Fruit fly (Drosophila melanogaster): Measurements from ENCODE around the gene SLIRP1.

SLIRP1 gene

dm6 chrX:21322289-21322981 is 3.3 kb upstream of the SLIRP1 start (continued):
- peak; percentile 71 for TF ChIP-seq CG4328 (GFP tag; optimal IDR thresholded peaks at IDR 0.05)
- peak; percentile 50 for TF ChIP-seq nerfin-1 (tag; optimal IDR thresholded peaks at IDR 0.05)
- TF ChIP-seq CG13775 (GFP tag; optimal IDR thresholded peaks at IDR 0.05) = peak; percentile 56
- TF ChIP-seq nmo (GFP tag; optimal IDR thresholded peaks at IDR 0.05) = no peak
- TF ChIP-seq Sox100B (GFP tag; optimal IDR thresholded peaks at IDR 0.05) = peak; percentile 81
- 0 out of 2 replicates have a peak, but pooled peaks have one; percentile 43 for TF ChIP-seq ranshi (GFP tag; IDR thresholded peaks at IDR 0.05)
- peak; percentile 39 for TF ChIP-seq mirr (GFP tag; optimal IDR thresholded peaks at IDR 0.05)
- TF ChIP-seq Bgb (GFP tag; IDR thresholded peaks at IDR 0.05; ENCODE audit: partially characterized antibody) = no peak
- TF ChIP-seq trh (GFP tag; optimal IDR thresholded peaks at IDR 0.05) = no peak
- peak; percentile 46 for TF ChIP-seq caup (GFP tag; optimal IDR thresholded peaks at IDR 0.05; ENCODE audit: severe bottlenecking)
- TF ChIP-seq CG11696 (GFP tag; IDR thresholded peaks at IDR 0.05) = no peak
- TF ChIP-seq CG32772 (GFP tag; IDR thresholded peaks at IDR 0.05) = no peak
- TF ChIP-seq CHES-1-like (GFP tag; optimal IDR thresholded peaks at IDR 0.05) = no peak
- 0 out of 2 replicates have a peak, but pooled peaks have one; percentile 14 for TF ChIP-seq rib (GFP tag; IDR thresholded peaks at IDR 0.05)
- peak; percentile 44 for TF ChIP-seq Fer2 (tag; optimal IDR thresholded peaks at IDR 0.05)
- peak; percentile 57 for TF ChIP-seq B-H2 (GFP tag; optimal IDR thresholded peaks at IDR 0.05)
- TF ChIP-seq sd (tag; optimal IDR thresholded peaks at IDR 0.05) = no peak
- no peak for TF ChIP-seq CG15269 (tag; optimal IDR thresholded peaks at IDR 0.05)
- TF ChIP-seq CG2678 (tag; optimal IDR thresholded peaks at IDR 0.05) = peak; percentile 82
- no peak for TF ChIP-seq CG7987 (GFP tag; optimal IDR thresholded peaks at IDR 0.05)
- no peak for TF ChIP-seq sc (optimal IDR thresholded peaks at IDR 0.05)
- TF ChIP-seq sc (GFP tag; optimal IDR thresholded peaks at IDR 0.05) = peak; percentile 6
- peak; percentile 15 for TF ChIP-seq CG9727 (GFP tag; optimal IDR thresholded peaks at IDR 0.05)
- TF ChIP-seq Spps (tag; optimal IDR thresholded peaks at IDR 0.05) = no peak
- peak; percentile 56 for TF ChIP-seq CG15011 (GFP tag; optimal IDR thresholded peaks at IDR 0.05)
- peak; percentile 51 for TF ChIP-seq CG13894 (tag; optimal IDR thresholded peaks at IDR 0.05)
- peak; percentile 83 for TF ChIP-seq CG18599 (GFP tag; optimal IDR thresholded peaks at IDR 0.05)
- TF ChIP-seq al (GFP tag; IDR thresholded peaks at IDR 0.05) = peak; percentile 7; the same call in 1 of the 2 replicates
- no peak for TF ChIP-seq CG7556 (GFP tag; optimal IDR thresholded peaks at IDR 0.05)
- peak; percentile 56 for TF ChIP-seq CG10267 (tag; optimal IDR thresholded peaks at IDR 0.05)
- no peak for TF ChIP-seq Dp (GFP tag; optimal IDR thresholded peaks at IDR 0.05)
- peak; percentile 54 for TF ChIP-seq lmd (GFP tag; IDR thresholded peaks at IDR 0.05)
- peak; percentile 82 for TF ChIP-seq Meics (GFP tag; optimal IDR thresholded peaks at IDR 0.05)
- no peak for TF ChIP-seq CG11247 (GFP tag; IDR thresholded peaks at IDR 0.05)
- TF ChIP-seq repo (GFP tag; optimal IDR thresholded peaks at IDR 0.05) = no peak
- TF ChIP-seq CG1602 (GFP tag; optimal IDR thresholded peaks at IDR 0.05) = peak; percentile 6
- no peak for TF ChIP-seq H15 (GFP tag; IDR thresholded peaks at IDR 0.05)
- no peak for TF ChIP-seq Sin3A (optimal IDR thresholded peaks at IDR 0.05)
- TF ChIP-seq Asciz (GFP tag; optimal IDR thresholded peaks at IDR 0.05) = peak; percentile 52
- peak; percentile 36 for TF ChIP-seq CG6765 (GFP tag; optimal IDR thresholded peaks at IDR 0.05)
- TF ChIP-seq CkIIα-i1 (GFP tag; IDR thresholded peaks at IDR 0.05) = no peak
- no peak for TF ChIP-seq NFAT (GFP tag; IDR thresholded peaks at IDR 0.05)
- TF ChIP-seq chinmo (GFP tag; IDR thresholded peaks at IDR 0.05; ENCODE audit: partially characterized antibody) = no peak
- peak; percentile 47; the same call in 1 of the 2 replicates for TF ChIP-seq Atf6 (GFP tag; IDR thresholded peaks at IDR 0.05)
- TF ChIP-seq Xrp1 (GFP tag; IDR thresholded peaks at IDR 0.05) = peak; percentile 56; the same call in 1 of the 2 replicates
- TF ChIP-seq Dfd (GFP tag; optimal IDR thresholded peaks at IDR 0.05) = no peak
- TF ChIP-seq Dip3 (GFP tag; optimal IDR thresholded peaks at IDR 0.05) = peak; percentile 24
- no peak for TF ChIP-seq CG4707 (GFP tag; optimal IDR thresholded peaks at IDR 0.05)
- no peak for TF ChIP-seq Camta (GFP tag; optimal IDR thresholded peaks at IDR 0.05)
- TF ChIP-seq Lim3 (GFP tag; IDR thresholded peaks at IDR 0.05) = no peak

Measured in whole organism, embryonic.